Worm (Caenorhabditis elegans): ENCODE measurements around the gene irg-6.

- TF ChIP-seq lin-26 (GFP tag; IDR thresholded peaks at IDR 0.05) (no peak), snpc-4 (GFP tag; optimal IDR thresholded peaks at IDR 0.05) (no peak), snpc-4 (tag; optimal IDR thresholded peaks at IDR 0.05) (no peak), let-607 (tag; optimal IDR thresholded peaks at IDR 0.05) (no peak), F22D6.2 (tag; optimal IDR thresholded peaks at IDR 0.05) (no peak), him-1 (tag; optimal IDR thresholded peaks at IDR 0.05) (no peak), gei-17 (GFP tag; optimal IDR thresholded peaks at IDR 0.05) (no peak), pha-4 (tag; optimal IDR thresholded peaks at IDR 0.05) (no peak), ztf-18 (tag; optimal IDR thresholded peaks at IDR 0.05) (no peak), ama-1 (optimal IDR thresholded peaks at IDR 0.05) (no peak), ama-1 (GFP tag; optimal IDR thresholded peaks at IDR 0.05) (no peak), tbx-9 (tag; optimal IDR thresholded peaks at IDR 0.05; ENCODE audit: borderline replicate concordance) (no peak), athp-1 (tag; optimal IDR thresholded peaks at IDR 0.05) (no peak), ets-4 (GFP tag; optimal IDR thresholded peaks at IDR 0.05) (no peak), hlh-12 (tag; optimal IDR thresholded peaks at IDR 0.05) (no peak)
Observed at ce11 chrIV:12914532-12915019, at the start of gene irg-6.

Measured in whole organism, young adult.